Worm (Caenorhabditis elegans): Measurements from ENCODE around the gene Y43F8B.10.

Y43F8B.10 gene

ce11 chrV:19519511-19519934, 45.3 kb downstream of the Y43F8B.10 start (continued):
- TF ChIP-seq dmd-9 (GFP tag; IDR thresholded peaks at IDR 0.05) (no peak), T20F7.1 (GFP tag; optimal IDR thresholded peaks at IDR 0.05) (no peak), nhr-6 (tag; optimal IDR thresholded peaks at IDR 0.05) (no peak), ztf-11 (tag; optimal IDR thresholded peaks at IDR 0.05) (no peak), pqm-1 (tag; optimal IDR thresholded peaks at IDR 0.05) (no peak), F10B5.3 (tag; optimal IDR thresholded peaks at IDR 0.05) (no peak), attf-4 (tag; optimal IDR thresholded peaks at IDR 0.05) (no peak), Y105C5A.15 (GFP tag; IDR thresholded peaks at IDR 0.05) (peak; percentile 80; the same call in 1 of the 2 replicates), lir-3 (tag; optimal IDR thresholded peaks at IDR 0.05) (no peak), zfp-2 (tag; optimal IDR thresholded peaks at IDR 0.05) (no peak), ceh-20 (GFP tag; IDR thresholded peaks at IDR 0.05) (peak; percentile 73), mxl-3 (GFP tag; optimal IDR thresholded peaks at IDR 0.05) (peak; percentile 14), F44E2.7 (GFP tag; IDR thresholded peaks at IDR 0.05) (0 out of 2 replicates have a peak, but pooled peaks have one; percentile 4), nhr-42 (GFP tag; IDR thresholded peaks at IDR 0.05) (0 out of 2 replicates have a peak, but pooled peaks have one; percentile 12), ceh-28 (tag; optimal IDR thresholded peaks at IDR 0.05) (no peak), F26F4.8 (GFP tag; conservative IDR thresholded peaks at IDR 0.05) (no peak), dve-1 (tag; optimal IDR thresholded peaks at IDR 0.05; ENCODE audit: insufficient read depth) (no peak), nhr-76 (tag; optimal IDR thresholded peaks at IDR 0.05) (no peak), lin-13 (GFP tag; optimal IDR thresholded peaks at IDR 0.05) (no peak), set-16 (GFP tag; IDR thresholded peaks at IDR 0.05) (no peak), ceh-62 (tag; optimal IDR thresholded peaks at IDR 0.05) (no peak), lin-1 (GFP tag; IDR thresholded peaks at IDR 0.05) (peak; percentile 64; the same call in 1 of the 2 replicates), duxl-1 (tag; optimal IDR thresholded peaks at IDR 0.05; ENCODE audit: poor library complexity) (peak; percentile 29), daf-8 (GFP tag; IDR thresholded peaks at IDR 0.05) (no peak), egl-43 (GFP tag; IDR thresholded peaks at IDR 0.05) (peak; percentile 84), sdz-12 (GFP tag; optimal IDR thresholded peaks at IDR 0.05) (no peak), unc-62 (GFP tag; optimal IDR thresholded peaks at IDR 0.05 in 1 of 2) (no peak), unc-62 (tag; optimal IDR thresholded peaks at IDR 0.05) (no peak), egl-27 (tag; optimal IDR thresholded peaks at IDR 0.05) (no peak), hmg-1.1 (GFP tag; IDR thresholded peaks at IDR 0.05) (peak; percentile 46; the same call in 1 of the 2 replicates), hif-1 (tag; optimal IDR thresholded peaks at IDR 0.05) (no peak), dmd-8 (GFP tag; IDR thresholded peaks at IDR 0.05) (peak; percentile 60; the same call in 1 of the 2 replicates), dpl-1 (GFP tag; optimal IDR thresholded peaks at IDR 0.05) (no peak), spr-3 (GFP tag; optimal IDR thresholded peaks at IDR 0.05) (peak; percentile 33), ceh-82 (tag; optimal IDR thresholded peaks at IDR 0.05) (no peak), aha-1 (tag) (peak; percentile 82)

ce11 chrV:19520130-19520529, 45.9 kb downstream of the Y43F8B.10 start:
- TF ChIP-seq spr-3 (GFP tag; optimal IDR thresholded peaks at IDR 0.05) (peak; percentile 27), dmd-9 (GFP tag; IDR thresholded peaks at IDR 0.05) (no peak), Y48G9A.11 (GFP tag; IDR thresholded peaks at IDR 0.05) (peak; percentile 61; the same call in 1 of the 2 replicates), ZK337.2 (GFP tag; IDR thresholded peaks at IDR 0.05) (0 out of 2 replicates have a peak, but pooled peaks have one; percentile 4), mxl-2 (GFP tag; conservative IDR thresholded peaks at IDR 0.05) (no peak), Y5F2A.4 (GFP tag; optimal IDR thresholded peaks at IDR 0.05) (peak; percentile 51), nhr-48 (tag; optimal IDR thresholded peaks at IDR 0.05) (no peak), madf-9 (GFP tag; conservative IDR thresholded peaks at IDR 0.05) (0 out of 2 replicates have a peak, but pooled peaks have one; percentile 33), lin-13 (GFP tag; optimal IDR thresholded peaks at IDR 0.05) (no peak), egl-43 (GFP tag; IDR thresholded peaks at IDR 0.05) (peak; percentile 67), Y105C5A.15 (GFP tag; IDR thresholded peaks at IDR 0.05) (no peak; the same call in 1 of the 2 replicates), fkh-10 (GFP tag; optimal IDR thresholded peaks at IDR 0.05) (no peak), arid-1 (GFP tag; conservative IDR thresholded peaks at IDR 0.05) (peak; percentile 50; the same call in 1 of the 2 replicates), hif-1 (tag; optimal IDR thresholded peaks at IDR 0.05) (peak in 1 of 2 experiments; percentile 10), mdt-29 (GFP tag; IDR thresholded peaks at IDR 0.05) (0 out of 2 replicates have a peak, but pooled peaks have one; percentile 40), nhr-111 (GFP tag; optimal IDR thresholded peaks at IDR 0.05) (no peak), dve-1 (tag; optimal IDR thresholded peaks at IDR 0.05; ENCODE audit: insufficient read depth) (no peak), lin-1 (GFP tag; IDR thresholded peaks at IDR 0.05) (no peak), unc-39 (tag; optimal IDR thresholded peaks at IDR 0.05) (no peak), F26F4.8 (GFP tag; conservative IDR thresholded peaks at IDR 0.05) (0 out of 2 replicates have a peak, but pooled peaks have one; percentile 21), dmd-8 (GFP tag; IDR thresholded peaks at IDR 0.05) (peak; percentile 82; the same call in 1 of the 2 replicates), unc-62 (GFP tag; optimal IDR thresholded peaks at IDR 0.05 in 1 of 2) (no peak), unc-62 (tag; optimal IDR thresholded peaks at IDR 0.05) (no peak), nhr-237 (tag; optimal IDR thresholded peaks at IDR 0.05) (no peak), Y75B8A.6 (GFP tag; IDR thresholded peaks at IDR 0.05) (peak; percentile 81; the same call in 1 of the 2 replicates), zip-2 (tag; optimal IDR thresholded peaks at IDR 0.05) (no peak)

Measured in whole organism, L4 larva.